Fruit fly (Drosophila melanogaster) whole organism, embryonic: ENCODE data around the gene Act87E.

ENCODE experiments used
- Awh ChIP-seq: fragments of 200-800 bp; sonication (Bioruptor generic); IDR thresholded peaks from 2 replicates; pipeline ENCODE4, ENCODE4 v1.3.6; 2022; ENCODE audit warnings: missing biosample characterization, missing genetic modification characterization
- BEAF-32 ChIP-seq: fragments of 200-800 bp; sonication (Bioruptor generic); optimal IDR thresholded peaks from 3 replicates; lab custom pipeline; 2017; ENCODE audit warnings: missing biosample characterization, missing genetic modification characterization, mild to moderate bottlenecking, moderate library complexity, missing genetic modification reagents
- CG10543 ChIP-seq: fragments of 200-800 bp; sonication (Bioruptor generic); optimal IDR thresholded peaks from 3 replicates; lab custom pipeline; 2017; ENCODE audit warnings: missing biosample characterization, mild to moderate bottlenecking, missing genetic modification characterization, moderate library complexity
- CG11093 ChIP-seq: fragments of 200-800 bp; sonication (Bioruptor generic); IDR thresholded peaks from 3 replicates; pipeline ENCODE4 v1.3.6; 2022; ENCODE audit warnings: missing biosample characterization, missing genetic modification characterization
- CG11504 ChIP-seq: fragments of 200-800 bp; sonication (Bioruptor generic); optimal IDR thresholded peaks from 3 replicates; lab custom pipeline; 2019; ENCODE audit warnings: missing biosample characterization, mild to moderate bottlenecking, missing genetic modification characterization, moderate library complexity
- CG11723 ChIP-seq: fragments of 200-800 bp; sonication (Bioruptor generic); optimal IDR thresholded peaks from 2 replicates; lab custom pipeline; 2017; ENCODE audit warnings: missing biosample characterization, mild to moderate bottlenecking, missing genetic modification characterization
- CG12942 ChIP-seq: fragments of 200-800 bp; sonication (Bioruptor generic); optimal IDR thresholded peaks from 3 replicates; lab custom pipeline; 2016; ENCODE audit warnings: missing biosample characterization, missing genetic modification characterization
- CG14710 ChIP-seq: fragments of 200-800 bp; sonication (Bioruptor generic); optimal IDR thresholded peaks from 3 replicates; lab custom pipeline; 2019; ENCODE audit warnings: missing biosample characterization, mild to moderate bottlenecking, missing genetic modification characterization, moderate library complexity
- CG15011 ChIP-seq: fragments of 200-800 bp; sonication (Bioruptor generic); optimal IDR thresholded peaks from 3 replicates; lab custom pipeline; 2018; ENCODE audit warnings: missing biosample characterization, mild to moderate bottlenecking, missing genetic modification characterization
- CG2116 ChIP-seq: fragments of 200-800 bp; sonication (Bioruptor generic); optimal IDR thresholded peaks from 3 replicates; lab custom pipeline; 2018; ENCODE audit warnings: missing biosample characterization, mild to moderate bottlenecking, missing genetic modification characterization
- CG33557 ChIP-seq: fragments of 200-800 bp; sonication (Bioruptor generic); optimal IDR thresholded peaks from 2 replicates; lab custom pipeline; 2019; ENCODE audit warnings: missing biosample characterization, mild to moderate bottlenecking, missing genetic modification characterization, moderate library complexity
- CG34224 ChIP-seq: fragments of 200-800 bp; sonication (Bioruptor generic); IDR thresholded peaks from 3 replicates; pipeline ENCODE4 v1.3.6; 2022; ENCODE audit warnings: missing biosample characterization, missing genetic modification characterization; ENCODE audit not compliant: partially characterized antibody
- CG34422 ChIP-seq: fragments of 200-800 bp; sonication (Bioruptor generic); IDR thresholded peaks from 3 replicates; pipeline ENCODE4 v1.3.6; 2022; ENCODE audit warnings: missing biosample characterization, missing genetic modification characterization
- CG3847 ChIP-seq: fragments of 200-800 bp; sonication (Bioruptor generic); IDR thresholded peaks from 2 replicates; pipeline ENCODE4 v1.3.6; 2022; ENCODE audit warnings: missing biosample characterization, missing genetic modification characterization
- CG6175 ChIP-seq: fragments of 200-800 bp; sonication (Bioruptor generic); IDR thresholded peaks from 3 replicates; pipeline ENCODE4 v1.3.6; 2022; ENCODE audit warnings: missing biosample characterization, missing genetic modification characterization
- CG9797 ChIP-seq: fragments of 200-800 bp; sonication (Bioruptor generic); optimal IDR thresholded peaks from 3 replicates; lab custom pipeline; 2018; ENCODE audit warnings: missing biosample characterization, mild to moderate bottlenecking, missing genetic modification characterization
- Dbx ChIP-seq: fragments of 200-800 bp; sonication (Bioruptor generic); IDR thresholded peaks from 3 replicates; pipeline ENCODE4 v1.3.6; 2022; ENCODE audit warnings: missing biosample characterization, missing genetic modification characterization
- Ets97D ChIP-seq: fragments of 200-800 bp; sonication (Bioruptor generic); optimal IDR thresholded peaks from 3 replicates; lab custom pipeline; 2016; ENCODE audit warnings: missing biosample characterization, missing genetic modification characterization
- MESR4 ChIP-seq: fragments of 200-800 bp; sonication (Bioruptor generic); optimal IDR thresholded peaks from 2 replicates; lab custom pipeline; 2018; ENCODE audit warnings: missing biosample characterization, mild to moderate bottlenecking, missing genetic modification characterization, moderate library complexity
- Med ChIP-seq: fragments of 200-800 bp; sonication (Bioruptor generic); peaks from one replicate; lab custom pipeline; 2016; ENCODE audit warnings: missing biosample characterization, missing genetic modification characterization, mild to moderate bottlenecking, inconsistent platforms, moderate library complexity
- Optix ChIP-seq: fragments of 200-800 bp; sonication (Bioruptor generic); IDR thresholded peaks from 3 replicates; pipeline ENCODE4 v1.3.6; 2022; ENCODE audit warnings: missing biosample characterization, missing genetic modification characterization
- Sin3A ChIP-seq: fragments of >200 bp; optimal IDR thresholded peaks from 2 replicates; lab custom pipeline; 2018
- Spps ChIP-seq: fragments of 200-800 bp; sonication (Bioruptor generic); optimal IDR thresholded peaks from 2 replicates; lab custom pipeline; 2018; ENCODE audit warnings: missing biosample characterization, mild to moderate bottlenecking, missing genetic modification characterization
- Xrp1 ChIP-seq: fragments of 200-800 bp; sonication (Bioruptor generic); IDR thresholded peaks from 2 replicates; pipeline ENCODE4 v1.3.6; 2022; ENCODE audit warnings: missing biosample characterization, missing genetic modification characterization
- YL-1 ChIP-seq: fragments of 200-800 bp; sonication (Bioruptor generic); optimal IDR thresholded peaks from 3 replicates; lab custom pipeline; 2017; ENCODE audit warnings: missing biosample characterization, mild to moderate bottlenecking, missing genetic modification characterization
- abd-A ChIP-seq: fragments of 200-800 bp; sonication (Bioruptor generic); optimal IDR thresholded peaks from 3 replicates; lab custom pipeline; 2019; ENCODE audit warnings: missing biosample characterization, mild to moderate bottlenecking, missing genetic modification characterization, moderate library complexity
- ara ChIP-seq: fragments of 200-800 bp; sonication (Bioruptor generic); IDR thresholded peaks from 2 replicates; pipeline ENCODE4 v1.3.6; 2022; ENCODE audit warnings: missing biosample characterization, missing genetic modification characterization
- ase ChIP-seq: fragments of 200-800 bp; sonication (Bioruptor generic); IDR thresholded peaks from 3 replicates; pipeline ENCODE4 v1.3.6; 2022; ENCODE audit warnings: missing biosample characterization, missing genetic modification characterization
- br ChIP-seq: fragments of >200 bp; optimal IDR thresholded peaks from 2 replicates; lab custom pipeline; 2017
- crp ChIP-seq, 2 experiments: fragments of 200-800 bp; sonication (Bioruptor generic); optimal IDR thresholded peaks; 2 replicates in 1 of 2; 3 replicates in 1 of 2; lab custom pipeline; 2017; ENCODE audit warnings: missing biosample characterization in 2 of 2, missing genetic modification characterization in 2 of 2, mild to moderate bottlenecking in 1 of 2, moderate library complexity in 1 of 2
- dm ChIP-seq: fragments of 200-800 bp; sonication (Bioruptor generic); optimal IDR thresholded peaks from 3 replicates; lab custom pipeline; 2016; ENCODE audit warnings: missing biosample characterization, missing genetic modification characterization
- dysf ChIP-seq: fragments of 200-800 bp; sonication (Bioruptor generic); IDR thresholded peaks from 3 replicates; pipeline ENCODE4 v1.3.6; 2022; ENCODE audit warnings: missing biosample characterization, missing genetic modification characterization
- emc ChIP-seq: fragments of 200-800 bp; sonication (Bioruptor generic); optimal IDR thresholded peaks from 2 replicates; lab custom pipeline; 2016; ENCODE audit warnings: missing biosample characterization, missing genetic modification characterization
- gfzf ChIP-seq: fragments of 200-800 bp; sonication (Bioruptor generic); optimal IDR thresholded peaks from 2 replicates; lab custom pipeline; 2016; ENCODE audit warnings: missing biosample characterization, mild to moderate bottlenecking, missing genetic modification characterization, moderate library complexity
- gt ChIP-seq: fragments of 200-800 bp; sonication (Bioruptor generic); IDR thresholded peaks from 2 replicates; pipeline ENCODE4 v1.3.6; 2022; ENCODE audit warnings: missing biosample characterization, missing genetic modification characterization
- insv ChIP-seq, 2 experiments: fragments of 200-800 bp; sonication (Bioruptor generic); optimal IDR thresholded peaks; 3 replicates each; lab custom pipeline; 2016 to 2018; ENCODE audit warnings: missing biosample characterization in 2 of 2, missing genetic modification characterization in 2 of 2
- lov ChIP-seq, 2 experiments: fragments of 200-800 bp in 1 of 2; fragments of >200 bp in 1 of 2; sonication (Bioruptor generic) in 1 of 2; IDR thresholded peaks in 1 of 2; optimal IDR thresholded peaks in 1 of 2; 2 replicates in 1 of 2; 3 replicates in 1 of 2; pipeline versions ENCODE4 v1.3.6 to Lab custom; 2017 to 2022; ENCODE audit warnings: missing biosample characterization in 1 of 2, missing genetic modification characterization in 1 of 2
- nom ChIP-seq: fragments of 200-800 bp; sonication (Bioruptor generic); optimal IDR thresholded peaks from 2 replicates; lab custom pipeline; 2017; ENCODE audit warnings: missing biosample characterization, missing genetic modification characterization, mild to moderate bottlenecking, moderate library complexity, missing genetic modification reagents
- onecut ChIP-seq: fragments of 200-800 bp; sonication (Bioruptor generic); IDR thresholded peaks from 2 replicates; pipeline ENCODE4 v1.3.6; 2022; ENCODE audit warnings: missing biosample characterization, missing genetic modification characterization
- pzg ChIP-seq: fragments of 200-800 bp; sonication (Bioruptor generic); optimal IDR thresholded peaks from 3 replicates; lab custom pipeline; 2018; ENCODE audit warnings: missing biosample characterization, mild to moderate bottlenecking, missing genetic modification characterization, moderate library complexity
- scrt ChIP-seq: fragments of 200-800 bp; sonication (Bioruptor generic); optimal IDR thresholded peaks from 2 replicates; lab custom pipeline; 2018; ENCODE audit warnings: missing biosample characterization, mild to moderate bottlenecking, missing genetic modification characterization, moderate library complexity
- sna ChIP-seq: fragments of 200-800 bp; sonication (Bioruptor generic); IDR thresholded peaks from 2 replicates; pipeline ENCODE4 v1.3.6; 2022; ENCODE audit warnings: missing biosample characterization, missing genetic modification characterization; ENCODE audit not compliant: partially characterized antibody
- so ChIP-seq: fragments of 200-800 bp; sonication (Bioruptor generic); IDR thresholded peaks from 3 replicates; pipeline ENCODE4 v1.3.6; 2022; ENCODE audit warnings: missing biosample characterization, missing genetic modification characterization
- stwl ChIP-seq: fragments of 200-800 bp; sonication (Bioruptor generic); optimal IDR thresholded peaks from 3 replicates; lab custom pipeline; 2018; ENCODE audit warnings: missing biosample characterization, mild to moderate bottlenecking, missing genetic modification characterization, moderate library complexity
- tna ChIP-seq: fragments of 200-800 bp; sonication (Bioruptor generic); IDR thresholded peaks from 2 replicates; pipeline ENCODE4 v1.3.6; 2022; ENCODE audit warnings: missing biosample characterization, missing genetic modification characterization; ENCODE audit not compliant: partially characterized antibody
- trem ChIP-seq: fragments of 200-800 bp; optimal IDR thresholded peaks from 3 replicates; lab custom pipeline; 2019; ENCODE audit warnings: missing biosample characterization, mild to moderate bottlenecking, missing genetic modification characterization, moderate library complexity
- twi ChIP-seq: fragments of 200-800 bp; optimal IDR thresholded peaks from 2 replicates; lab custom pipeline; 2019; ENCODE audit warnings: missing biosample characterization, mild to moderate bottlenecking, missing genetic modification characterization, moderate library complexity
- unc-4 ChIP-seq: fragments of 200-800 bp; sonication (Bioruptor generic); IDR thresholded peaks from 2 replicates; pipeline ENCODE4 v1.3.6; 2022; ENCODE audit warnings: missing biosample characterization, missing genetic modification characterization; ENCODE audit not compliant: partially characterized antibody

The Act87E gene

DNA sequence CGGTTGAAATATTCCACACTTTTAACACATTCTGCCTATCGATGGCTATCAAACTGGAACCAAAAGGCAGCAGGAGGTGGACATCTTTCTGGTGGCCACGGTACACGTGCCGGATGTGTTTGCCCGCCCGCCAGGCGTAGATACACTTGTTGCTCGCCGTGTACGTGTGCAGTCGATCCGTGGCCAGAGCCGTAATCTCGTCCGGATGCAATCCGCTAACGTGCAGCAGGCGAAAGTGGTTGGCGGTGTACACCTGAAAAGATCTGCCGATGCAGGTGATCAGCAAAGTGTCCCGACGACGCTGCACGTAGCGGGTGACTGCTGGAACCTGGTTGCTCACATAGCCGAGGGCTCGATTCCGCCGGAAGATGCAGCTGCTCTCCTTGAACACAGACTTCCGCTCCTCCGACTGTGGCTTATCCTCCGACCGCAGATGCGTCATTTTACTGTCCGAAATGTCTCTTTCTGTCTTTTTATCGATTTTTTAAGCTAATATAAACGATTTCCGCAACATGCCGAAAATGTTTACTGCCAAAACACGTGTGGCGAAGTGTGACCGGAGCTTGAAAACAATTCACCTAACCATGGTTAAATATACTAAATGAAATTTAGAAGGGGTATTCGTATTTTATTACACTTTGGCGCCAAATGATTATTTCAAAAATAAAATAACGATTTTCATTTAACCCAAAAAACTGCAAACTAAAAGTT lies 37.5 kb upstream of the Act87E start, which contains the start of gene CG9799 (continued):
- peak in 1 of 2 experiments; percentile 38 for TF ChIP-seq insv (GFP tag; optimal IDR thresholded peaks at IDR 0.05; lab: Kevin White, UChicago)
- TF ChIP-seq Optix (GFP tag; lab: Robert Waterston, UW): no peak
- no peak for TF ChIP-seq lov (optimal IDR thresholded peaks at IDR 0.05; lab: Kevin White, UChicago)
- peak; percentile 90 for TF ChIP-seq lov (GFP tag; IDR thresholded peaks at IDR 0.05; lab: Robert Waterston, UW)
- TF ChIP-seq br (lab: Kevin White, UChicago): no peak
- TF ChIP-seq gfzf: peak; percentile 77
- peak; percentile 7; the same call in 1 of the 2 replicates for TF ChIP-seq CG3847
- TF ChIP-seq Awh (GFP tag; lab: Robert Waterston, UW): peak; percentile 50; the same call in 1 of the 2 replicates
- no peak for TF ChIP-seq dysf (GFP tag; lab: Robert Waterston, UW)
- TF ChIP-seq Med (GFP tag; lab: Kevin White, UChicago): peak; percentile 59
- peak; percentile 44; the same call in 1 of the 2 replicates for TF ChIP-seq unc-4 (GFP tag; lab: Robert Waterston, UW)
- TF ChIP-seq tna (GFP tag; lab: Robert Waterston, UW): 0 out of 2 replicates have a peak, but pooled peaks have one; percentile 8
- peak; percentile 70 for TF ChIP-seq onecut (GFP tag; lab: Robert Waterston, UW)
- no peak for TF ChIP-seq so
- peak; percentile 63 for TF ChIP-seq stwl (tag; lab: Kevin White, UChicago)
- TF ChIP-seq CG11093 (GFP tag; lab: Robert Waterston, UW): 0 out of 3 replicates have a peak, but pooled peaks have one; percentile 44
- TF ChIP-seq crp (GFP tag; optimal IDR thresholded peaks at IDR 0.05; lab: Kevin White, UChicago): peak in 1 of 2 experiments; percentile 54
- peak; percentile 90 for TF ChIP-seq CG9797 (GFP tag; lab: Kevin White, UChicago)
- peak; percentile 41 for TF ChIP-seq Ets97D
- TF ChIP-seq CG34224: 0 out of 3 replicates have a peak, but pooled peaks have one; percentile 32
- TF ChIP-seq MESR4 (GFP tag; lab: Kevin White, UChicago): peak; percentile 71
- TF ChIP-seq Sin3A (lab: Kevin White, UChicago): peak; percentile 18
- TF ChIP-seq ase (GFP tag; lab: Robert Waterston, UW): peak; percentile 57; the same call in 2 of the 3 replicates
- peak; percentile 32 for TF ChIP-seq trem
- TF ChIP-seq CG10543 (GFP tag; lab: Kevin White, UChicago): no peak
- no peak for TF ChIP-seq Xrp1 (GFP tag; lab: Robert Waterston, UW)
- no peak for TF ChIP-seq abd-A (tag; lab: Kevin White, UChicago)
- 0 out of 2 replicates have a peak, but pooled peaks have one; percentile 14 for TF ChIP-seq sna
- peak; percentile 51 for TF ChIP-seq CG2116 (GFP tag; lab: Kevin White, UChicago)
- TF ChIP-seq twi: peak; percentile 79
- TF ChIP-seq CG15011: no peak
- TF ChIP-seq Spps (tag; lab: Kevin White, UChicago): no peak
- TF ChIP-seq BEAF-32 (GFP tag; lab: Kevin White, UChicago): peak; percentile 24
- TF ChIP-seq scrt (GFP tag; lab: Kevin White, UChicago): peak; percentile 9
- 0 out of 3 replicates have a peak, but pooled peaks have one; percentile 17 for TF ChIP-seq Dbx
- no peak for TF ChIP-seq emc (GFP tag; lab: Kevin White, UChicago)
- TF ChIP-seq ara (GFP tag; lab: Robert Waterston, UW): 0 out of 2 replicates have a peak, but pooled peaks have one; percentile 21
- peak; percentile 92 for TF ChIP-seq dm
- TF ChIP-seq pzg: peak; percentile 72
- TF ChIP-seq CG6175: peak; percentile 53; the same call in 1 of the 3 replicates
- peak; percentile 84; the same call in 2 of the 3 replicates for TF ChIP-seq CG34422 (GFP tag; lab: Robert Waterston, UW)
- TF ChIP-seq gt (GFP tag; lab: Robert Waterston, UW): peak; percentile 42; the same call in 1 of the 2 replicates
- TF ChIP-seq CG33557: no peak
- no peak for TF ChIP-seq CG12942 (GFP tag; lab: Kevin White, UChicago)
- peak; percentile 95 for TF ChIP-seq CG11504
- no peak for TF ChIP-seq CG11723
- peak; percentile 66 for TF ChIP-seq YL-1
- peak; percentile 38 for TF ChIP-seq CG14710 (tag; lab: Kevin White, UChicago)
- TF ChIP-seq nom: no peak
